Fruit fly (Drosophila melanogaster): ENCODE data around the gene pins.

The pins gene

dm6 chr3R:27556466-27556865, 26.2 kb upstream of the pins start:
- TF ChIP-seq stwl (tag; optimal IDR thresholded peaks at IDR 0.05) (no peak), slp2 (GFP tag; optimal IDR thresholded peaks at IDR 0.05) (no peak), otp (GFP tag; IDR thresholded peaks at IDR 0.05) (0 out of 3 replicates have a peak, but pooled peaks have one; percentile 36), CG2199 (GFP tag; IDR thresholded peaks at IDR 0.05) (0 out of 3 replicates have a peak, but pooled peaks have one; percentile 16), Oaz (GFP tag; IDR thresholded peaks at IDR 0.05) (no peak), z (GFP tag; IDR thresholded peaks at IDR 0.05) (peak; percentile 90), CG10274 (GFP tag; optimal IDR thresholded peaks at IDR 0.05) (no peak), D19A (tag; optimal IDR thresholded peaks at IDR 0.05) (peak; percentile 62), gcm (GFP tag; optimal IDR thresholded peaks at IDR 0.05) (peak; percentile 69), CG17328 (GFP tag; IDR thresholded peaks at IDR 0.05) (no peak), ci (GFP tag; IDR thresholded peaks at IDR 0.05) (0 out of 3 replicates have a peak, but pooled peaks have one; percentile 18)

- no peak for TF ChIP-seq Ets97D (GFP tag; optimal IDR thresholded peaks at IDR 0.05)
- no peak for TF ChIP-seq Jarid2 (GFP tag; optimal IDR thresholded peaks at IDR 0.05)
- TF ChIP-seq CG2199 (GFP tag; IDR thresholded peaks at IDR 0.05), result no peak
- no peak for TF ChIP-seq CG9797 (GFP tag; optimal IDR thresholded peaks at IDR 0.05)
- TF ChIP-seq dan (GFP tag; IDR thresholded peaks at IDR 0.05), result no peak
- TF ChIP-seq CG2120 (GFP tag; optimal IDR thresholded peaks at IDR 0.05), result peak; percentile 72
- TF ChIP-seq Lhr (GFP tag; optimal IDR thresholded peaks at IDR 0.05), result no peak
- TF ChIP-seq CG13123 (GFP tag; optimal IDR thresholded peaks at IDR 0.05), result no peak
- TF ChIP-seq CG8290 (GFP tag; optimal IDR thresholded peaks at IDR 0.05), result no peak
- peak in 1 of 2 experiments; percentile 14 for TF ChIP-seq CG8290 (tag; optimal IDR thresholded peaks at IDR 0.05)
- TF ChIP-seq lola (GFP tag; optimal IDR thresholded peaks at IDR 0.05), result no peak
- TF ChIP-seq gsb (GFP tag; IDR thresholded peaks at IDR 0.05), result no peak
- no peak for TF ChIP-seq maf-S (GFP tag; optimal IDR thresholded peaks at IDR 0.05)
- TF ChIP-seq CG2202 (tag; optimal IDR thresholded peaks at IDR 0.05), result no peak
- TF ChIP-seq Hand (GFP tag; optimal IDR thresholded peaks at IDR 0.05), result no peak
- TF ChIP-seq Oaz (GFP tag; IDR thresholded peaks at IDR 0.05), result 0 out of 2 replicates have a peak, but pooled peaks have one; percentile 26
- no peak for TF ChIP-seq CG8388 (GFP tag; optimal IDR thresholded peaks at IDR 0.05)
- peak; percentile 33 for TF ChIP-seq esg (GFP tag; conservative IDR thresholded peaks at IDR 0.05)
- TF ChIP-seq so (GFP tag; IDR thresholded peaks at IDR 0.05), result peak; percentile 43; the same call in 1 of the 3 replicates
- no peak for TF ChIP-seq kay (GFP tag; optimal IDR thresholded peaks at IDR 0.05)
- TF ChIP-seq Bteb2 (GFP tag; optimal IDR thresholded peaks at IDR 0.05), result no peak
- no peak for TF ChIP-seq cad (GFP tag; optimal IDR thresholded peaks at IDR 0.05)
- TF ChIP-seq bigmax (GFP tag; optimal IDR thresholded peaks at IDR 0.05), result no peak
- no peak for TF ChIP-seq ewg (GFP tag; optimal IDR thresholded peaks at IDR 0.05)
- no peak for TF ChIP-seq Mad (GFP tag; optimal IDR thresholded peaks at IDR 0.05)
- no peak for TF ChIP-seq odd (GFP tag; optimal IDR thresholded peaks at IDR 0.05)
- TF ChIP-seq Spps (tag; optimal IDR thresholded peaks at IDR 0.05), result no peak
- no peak for TF ChIP-seq CG12155 (GFP tag; optimal IDR thresholded peaks at IDR 0.05)
- no peak for TF ChIP-seq CG7556 (GFP tag; optimal IDR thresholded peaks at IDR 0.05)
- TF ChIP-seq BtbVII (GFP tag; optimal IDR thresholded peaks at IDR 0.05), result no peak
- no peak for TF ChIP-seq CG14710 (tag; optimal IDR thresholded peaks at IDR 0.05)
- no peak for TF ChIP-seq sqz (GFP tag; optimal IDR thresholded peaks at IDR 0.05)
- TF ChIP-seq CG3163 (GFP tag; optimal IDR thresholded peaks at IDR 0.05), result no peak
- peak; percentile 33 for TF ChIP-seq CoRest (tag; optimal IDR thresholded peaks at IDR 0.05)
- TF ChIP-seq CG17612 (GFP tag; IDR thresholded peaks at IDR 0.05), result no peak
- no peak for TF ChIP-seq bsh (GFP tag; optimal IDR thresholded peaks at IDR 0.05)
- TF ChIP-seq CG1024 (GFP tag; IDR thresholded peaks at IDR 0.05), result no peak
- TF ChIP-seq eve (GFP tag; optimal IDR thresholded peaks at IDR 0.05), result no peak
- no peak for TF ChIP-seq nom (GFP tag; optimal IDR thresholded peaks at IDR 0.05)
- no peak for TF ChIP-seq CG10462 (GFP tag; optimal IDR thresholded peaks at IDR 0.05)
- no peak for TF ChIP-seq CG3726 (GFP tag; IDR thresholded peaks at IDR 0.05)
Measured at dm6 chr3R:27556972-27557371, 25.7 kb upstream of the pins start.

All from whole organism, embryonic.